Fruit fly (Drosophila melanogaster) whole organism, adult: ENCODE results near the gene CG17261.

ENCODE experiments used
- CG11617 ChIP-seq: fragments of 200-800 bp; sonication (Bioruptor generic); optimal IDR thresholded peaks from 2 replicates; lab custom pipeline; 2017; ENCODE audit warnings: mild to moderate bottlenecking, missing biosample characterization, missing genetic modification reagents, missing genetic modification characterization
- CG12768 ChIP-seq: fragments of 200-800 bp; sonication (Bioruptor generic); optimal IDR thresholded peaks from 2 replicates; lab custom pipeline; 2017; ENCODE audit warnings: missing biosample characterization, missing genetic modification characterization, mild to moderate bottlenecking, moderate library complexity, missing genetic modification reagents
- CG14711 ChIP-seq: fragments of 200-800 bp; sonication (Bioruptor generic); optimal IDR thresholded peaks from 2 replicates; lab custom pipeline; 2018; ENCODE audit warnings: missing biosample characterization, mild to moderate bottlenecking, missing genetic modification characterization, moderate library complexity
- CG1620 ChIP-seq: fragments of 200-800 bp; sonication (Bioruptor generic); optimal IDR thresholded peaks from 2 replicates; lab custom pipeline; 2016; ENCODE audit warnings: missing biosample characterization, missing genetic modification characterization
- CG33017 ChIP-seq: fragments of 200-800 bp; sonication (Bioruptor generic); optimal IDR thresholded peaks from 2 replicates; lab custom pipeline; 2018; ENCODE audit warnings: missing biosample characterization, mild to moderate bottlenecking, missing genetic modification characterization, moderate library complexity
- CG5204 ChIP-seq: fragments of 200-800 bp; sonication (Bioruptor generic); optimal IDR thresholded peaks from 2 replicates; lab custom pipeline; 2016; ENCODE audit warnings: missing biosample characterization, missing genetic modification characterization
- CG7045 ChIP-seq: fragments of 200-800 bp; sonication (Bioruptor generic); optimal IDR thresholded peaks from 2 replicates; lab custom pipeline; 2017; ENCODE audit warnings: missing biosample characterization, mild to moderate bottlenecking, missing genetic modification characterization
- CG7101 ChIP-seq: fragments of 200-800 bp; sonication (Bioruptor generic); optimal IDR thresholded peaks from 2 replicates; lab custom pipeline; 2018; ENCODE audit warnings: missing biosample characterization, mild to moderate bottlenecking, missing genetic modification characterization, moderate library complexity
- Clk ChIP-seq: fragments of 200-800 bp; sonication (Bioruptor generic); optimal IDR thresholded peaks from 2 replicates; lab custom pipeline; 2017; ENCODE audit warnings: missing biosample characterization, missing genetic modification characterization
- Crg-1 ChIP-seq: fragments of 200-800 bp; sonication (Bioruptor generic); optimal IDR thresholded peaks from 2 replicates; lab custom pipeline; 2016; ENCODE audit warnings: missing biosample characterization, missing genetic modification characterization
- Hr96 ChIP-seq: fragments of 200-800 bp; sonication (Bioruptor generic); optimal IDR thresholded peaks from 2 replicates; lab custom pipeline; 2016; ENCODE audit warnings: missing biosample characterization, missing genetic modification characterization
- Mnt ChIP-seq: fragments of 200-800 bp; sonication (Bioruptor generic); optimal IDR thresholded peaks from 2 replicates; lab custom pipeline; 2016; ENCODE audit warnings: missing biosample characterization, mild to moderate bottlenecking, missing genetic modification characterization
- bab1 ChIP-seq: fragments of 200-800 bp; sonication (Bioruptor generic); optimal IDR thresholded peaks from 3 replicates; lab custom pipeline; 2019; ENCODE audit warnings: missing biosample characterization, mild to moderate bottlenecking, missing genetic modification characterization, moderate library complexity
- cic ChIP-seq: fragments of 200-800 bp; sonication (Bioruptor generic); optimal IDR thresholded peaks from 2 replicates; lab custom pipeline; 2017; ENCODE audit warnings: missing biosample characterization, mild to moderate bottlenecking, missing genetic modification characterization, moderate library complexity
- cnc ChIP-seq, 2 experiments: fragments of >200 bp; optimal IDR thresholded peaks; 2 replicates each; lab custom pipeline; 2017
- kay ChIP-seq: fragments of 200-800 bp; sonication (Bioruptor generic); peaks from one replicate; lab custom pipeline; 2016; ENCODE audit warnings: missing biosample characterization, missing genetic modification characterization, borderline replicate concordance
- ovo ChIP-seq: fragments of 200-800 bp; sonication (Bioruptor generic); optimal IDR thresholded peaks from 2 replicates; lab custom pipeline; 2016; ENCODE audit warnings: missing biosample characterization, missing genetic modification characterization
- pad ChIP-seq: fragments of 200-800 bp; sonication (Bioruptor generic); optimal IDR thresholded peaks from 3 replicates; lab custom pipeline; 2017; ENCODE audit warnings: missing biosample characterization, missing genetic modification characterization, mild to moderate bottlenecking, moderate library complexity, missing genetic modification reagents
- tj ChIP-seq: fragments of 200-800 bp; sonication (Bioruptor generic); optimal IDR thresholded peaks from 3 replicates; lab custom pipeline; 2017; ENCODE audit warnings: missing biosample characterization, mild to moderate bottlenecking, missing genetic modification characterization, moderate library complexity
- toe ChIP-seq: fragments of 200-800 bp; sonication (Bioruptor generic); optimal IDR thresholded peaks from 2 replicates; lab custom pipeline; 2016; ENCODE audit warnings: missing biosample characterization, missing genetic modification characterization

Gene CG17261

dm6 chr2L:3055710-3056447 is 13.5 kb downstream of the CG17261 start:
- TF ChIP-seq CG5204 (GFP tag; lab: Kevin White, UChicago): peak; percentile 69
- TF ChIP-seq kay (GFP tag; lab: Kevin White, UChicago): peak; percentile 74
- TF ChIP-seq CG7045: peak; percentile 39
- no peak for TF ChIP-seq cic (GFP tag; lab: Kevin White, UChicago)
- TF ChIP-seq CG11617 (GFP tag; lab: Kevin White, UChicago): peak; percentile 59
- TF ChIP-seq tj: peak; percentile 64
- TF ChIP-seq CG1620 (GFP tag; lab: Kevin White, UChicago): no peak
- TF ChIP-seq ovo: no peak
- peak; percentile 35 for TF ChIP-seq Clk
- no peak for TF ChIP-seq cnc (optimal IDR thresholded peaks at IDR 0.05; lab: Kevin White, UChicago)
- no peak for TF ChIP-seq CG33017 (tag; lab: Kevin White, UChicago)
- TF ChIP-seq CG14711 (tag; lab: Kevin White, UChicago): no peak
- TF ChIP-seq bab1 (GFP tag; lab: Kevin White, UChicago): no peak
- TF ChIP-seq pad (GFP tag; lab: Kevin White, UChicago): no peak
- TF ChIP-seq Crg-1 (GFP tag; lab: Kevin White, UChicago): no peak
- no peak for TF ChIP-seq CG7101 (tag; lab: Kevin White, UChicago)
- no peak for TF ChIP-seq Mnt
- TF ChIP-seq toe (GFP tag; lab: Kevin White, UChicago): peak; percentile 53
- TF ChIP-seq Hr96: no peak
- TF ChIP-seq CG12768 (GFP tag; lab: Kevin White, UChicago): no peak

- TF ChIP-seq CG14711 (tag; lab: Kevin White, UChicago) (peak; percentile 25), CG33017 (tag; lab: Kevin White, UChicago) (peak; percentile 69), cic (GFP tag; lab: Kevin White, UChicago) (peak; percentile 55), CG7101 (tag; lab: Kevin White, UChicago) (peak; percentile 59), kay (GFP tag; lab: Kevin White, UChicago) (no peak), Crg-1 (GFP tag; lab: Kevin White, UChicago) (peak; percentile 78), CG11617 (GFP tag; lab: Kevin White, UChicago) (peak; percentile 0), CG12768 (GFP tag; lab: Kevin White, UChicago) (peak; percentile 81), CG7045 (peak; percentile 43), CG5204 (GFP tag; lab: Kevin White, UChicago) (no peak), bab1 (GFP tag; lab: Kevin White, UChicago) (peak; percentile 87), Hr96 (peak; percentile 67), ovo (peak; percentile 61), cnc (optimal IDR thresholded peaks at IDR 0.05; lab: Kevin White, UChicago) (no peak), Clk (no peak), tj (peak; percentile 8), pad (GFP tag; lab: Kevin White, UChicago) (peak; percentile 64), CG1620 (GFP tag; lab: Kevin White, UChicago) (peak; percentile 69), toe (GFP tag; lab: Kevin White, UChicago) (no peak), Mnt (peak; percentile 81)
These were observed 14.1 kb downstream of the CG17261 start, which contains the start of gene FASN1 for dm6 chr2L:3056448-3056790. Gene FASN1 (plus strand): TSS chr2L:3056598.

- TF ChIP-seq tj (no peak), CG14711 (tag; lab: Kevin White, UChicago) (no peak), Mnt (no peak), kay (GFP tag; lab: Kevin White, UChicago) (peak; percentile 74), Clk (peak; percentile 34), CG12768 (GFP tag; lab: Kevin White, UChicago) (peak; percentile 65), Crg-1 (GFP tag; lab: Kevin White, UChicago) (peak; percentile 59), CG33017 (tag; lab: Kevin White, UChicago) (no peak), cic (GFP tag; lab: Kevin White, UChicago) (peak; percentile 67), CG7045 (peak; percentile 66), cnc (optimal IDR thresholded peaks at IDR 0.05; lab: Kevin White, UChicago) (no peak), CG1620 (GFP tag; lab: Kevin White, UChicago) (peak; percentile 39), CG7101 (tag; lab: Kevin White, UChicago) (peak; percentile 27), bab1 (GFP tag; lab: Kevin White, UChicago) (peak; percentile 38), pad (GFP tag; lab: Kevin White, UChicago) (peak; percentile 48), toe (GFP tag; lab: Kevin White, UChicago) (no peak), CG5204 (GFP tag; lab: Kevin White, UChicago) (peak; percentile 28), Hr96 (peak; percentile 49), ovo (peak; percentile 70), CG11617 (GFP tag; lab: Kevin White, UChicago) (peak; percentile 20)
These were observed 15.8 kb downstream of the CG17261 start for dm6 chr2L:3057951-3058771.

dm6 chr2L:3058772-3059623 is 16.6 kb downstream of the CG17261 start:
- TF ChIP-seq tj (peak; percentile 76), Crg-1 (GFP tag; lab: Kevin White, UChicago) (peak; percentile 12), CG7101 (tag; lab: Kevin White, UChicago) (no peak), pad (GFP tag; lab: Kevin White, UChicago) (peak; percentile 37), CG12768 (GFP tag; lab: Kevin White, UChicago) (peak; percentile 71), kay (GFP tag; lab: Kevin White, UChicago) (peak; percentile 74), Mnt (no peak), ovo (no peak), bab1 (GFP tag; lab: Kevin White, UChicago) (peak; percentile 81), CG14711 (tag; lab: Kevin White, UChicago) (peak; percentile 29), toe (GFP tag; lab: Kevin White, UChicago) (no peak), CG1620 (GFP tag; lab: Kevin White, UChicago) (peak; percentile 23), cic (GFP tag; lab: Kevin White, UChicago) (peak; percentile 54), CG7045 (peak; percentile 57), CG33017 (tag; lab: Kevin White, UChicago) (peak; percentile 50)
